Worm (Caenorhabditis elegans) whole organism, late embryonic: Measurements from ENCODE around the gene C13A10.1.

Source experiments
- C08G9.2 ChIP-seq: sonication (generic microtip); optimal IDR thresholded peaks from 2 replicates; lab custom pipeline; 2016; ENCODE audit warnings: mild to moderate bottlenecking, missing genetic modification characterization, moderate library complexity, missing compliant biosample characterization
- ama-1 ChIP-seq: fragments of 150-350 bp; optimal IDR thresholded peaks from 2 replicates; lab custom pipeline; 2014
- ceh-30 ChIP-seq: fragments of 150-350 bp; optimal IDR thresholded peaks from 2 replicates; lab custom pipeline; 2014; ENCODE audit warnings: missing biosample characterization, missing genetic modification characterization
- dmd-4 ChIP-seq: sonication (generic microtip); optimal IDR thresholded peaks from 2 replicates; lab custom pipeline; 2016; ENCODE audit warnings: borderline replicate concordance, missing genetic modification characterization, missing compliant biosample characterization
- lim-6 ChIP-seq: sonication (generic microtip); optimal IDR thresholded peaks from 2 replicates; lab custom pipeline; 2016; ENCODE audit warnings: missing genetic modification characterization, missing compliant biosample characterization
- lin-11 ChIP-seq: fragments of 200-800 bp; sonication (Bioruptor generic); optimal IDR thresholded peaks from 2 replicates; lab custom pipeline; 2018; ENCODE audit warnings: mild to moderate bottlenecking, missing genetic modification characterization, missing compliant biosample characterization
- nhr-11 ChIP-seq: fragments of 150-350 bp; optimal IDR thresholded peaks from 2 replicates; lab custom pipeline; 2014; ENCODE audit warnings: missing biosample characterization, missing genetic modification characterization
- pros-1 ChIP-seq: fragments of 150-350 bp; optimal IDR thresholded peaks from 2 replicates; lab custom pipeline; 2014; ENCODE audit warnings: missing biosample characterization, missing genetic modification reagents, missing genetic modification characterization
- sox-4 ChIP-seq: sonication (generic microtip); optimal IDR thresholded peaks from 2 replicates; lab custom pipeline; 2017; ENCODE audit warnings: mild to moderate bottlenecking, missing genetic modification characterization, inconsistent platforms, missing compliant biosample characterization
- tbx-2 ChIP-seq: sonication (generic microtip); optimal IDR thresholded peaks from 2 replicates; lab custom pipeline; 2016; ENCODE audit warnings: missing genetic modification characterization, missing compliant biosample characterization
- unc-86 ChIP-seq: sonication (generic microtip); optimal IDR thresholded peaks from 2 replicates; lab custom pipeline; 2016; ENCODE audit warnings: missing genetic modification characterization, missing compliant biosample characterization

DNA sequence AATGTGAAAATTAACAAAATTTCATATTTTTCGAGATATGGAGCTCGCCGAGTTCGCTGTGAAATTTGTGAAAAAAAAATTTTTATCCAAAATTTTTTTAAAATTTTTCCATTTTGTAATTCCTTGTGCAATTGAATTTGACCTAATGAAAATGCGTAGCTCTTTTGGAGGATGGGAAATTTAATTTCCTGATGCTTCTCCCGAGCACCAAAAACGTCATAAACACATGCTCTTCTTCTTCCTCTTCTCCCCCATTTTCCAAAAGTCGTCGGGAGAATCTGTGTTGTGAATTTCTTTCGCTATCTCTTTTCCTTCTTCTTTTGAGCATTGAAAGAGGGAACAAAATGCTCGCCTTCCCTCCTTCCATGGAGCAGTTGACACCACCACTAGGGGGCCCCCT, 14.0 kb downstream of the C13A10.1 start:
- TF ChIP-seq pros-1 (tag; lab: Kevin White, UChicago) (no peak), lim-6 (tag; lab: Kevin White, UChicago) (no peak), nhr-11 (tag; lab: Kevin White, UChicago) (no peak), ama-1 (lab: Kevin White, UChicago) (no peak), unc-86 (no peak), lin-11 (tag; lab: Kevin White, UChicago) (no peak), sox-4 (no peak), tbx-2 (tag; lab: Kevin White, UChicago) (no peak), ceh-30 (no peak), dmd-4 (tag; lab: Kevin White, UChicago) (no peak), C08G9.2 (tag; lab: Kevin White, UChicago) (no peak)
